Worm (Caenorhabditis elegans) whole organism, dauer: ENCODE data around the gene ran-1.
A peak's percentile ranks its signal among the peaks of the same experiment; 100 is the strongest.
"Not testable (repeated sequence)": the region's sequence is repeated elsewhere in the genome, so short reads cannot be mapped to it uniquely, and the experiment has no call there.

Experiments
- unc-62 ChIP-seq: sonication (generic microtip); optimal IDR thresholded peaks from 2 replicates; lab custom pipeline; 2017; ENCODE audit warnings: missing biosample characterization, missing genetic modification reagents, missing genetic modification characterization

Gene ran-1

DNA sequence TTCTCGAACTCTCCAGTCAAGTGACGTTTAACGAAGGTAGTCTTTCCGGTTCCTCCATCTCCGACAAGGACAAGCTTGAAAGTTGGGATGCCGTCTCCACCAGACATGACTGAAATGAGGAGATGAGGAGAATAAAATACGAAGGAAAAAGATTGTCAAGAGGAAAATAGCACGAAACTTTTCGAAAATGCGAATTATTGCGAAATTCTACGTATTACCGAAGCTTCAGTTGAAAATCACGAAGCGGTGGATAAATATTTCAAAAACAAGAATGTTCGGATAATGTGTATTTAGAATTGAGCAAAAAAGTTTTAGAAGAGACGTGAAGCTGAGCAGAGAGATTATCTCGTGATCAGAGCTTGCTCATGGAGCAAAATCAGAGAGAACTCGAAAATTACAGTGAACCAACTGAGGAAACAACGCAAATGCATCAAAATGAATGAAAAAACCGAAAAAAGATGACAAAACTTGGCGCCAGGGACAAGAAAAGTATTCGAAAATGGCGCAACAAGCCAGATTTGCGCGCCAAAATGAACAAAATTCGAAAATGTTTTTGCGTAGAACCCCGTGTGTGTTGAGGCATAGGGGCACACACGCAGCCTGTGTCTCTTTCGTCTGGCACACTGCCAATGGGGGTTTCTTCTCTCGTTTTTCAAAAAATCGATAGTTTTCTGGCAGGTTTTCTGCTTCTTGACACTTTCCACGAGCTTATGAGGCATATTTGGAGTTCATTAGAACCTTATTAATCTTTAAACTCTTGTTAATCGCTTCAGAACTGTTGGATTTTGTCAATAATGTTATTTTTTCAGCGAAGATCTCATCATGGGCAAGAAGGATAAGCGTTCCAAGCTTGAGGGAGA, at the start of gene ran-1, which contains the start of gene dkc-1:
ran-1 (minus strand) TSS at position 109 of the 860 bp plus-strand sequence.
dkc-1 (plus strand) TSS at position 810 of the 860 bp plus-strand sequence.
- no peak for TF ChIP-seq unc-62 (GFP tag; lab: Kevin White, UChicago)

DNA sequence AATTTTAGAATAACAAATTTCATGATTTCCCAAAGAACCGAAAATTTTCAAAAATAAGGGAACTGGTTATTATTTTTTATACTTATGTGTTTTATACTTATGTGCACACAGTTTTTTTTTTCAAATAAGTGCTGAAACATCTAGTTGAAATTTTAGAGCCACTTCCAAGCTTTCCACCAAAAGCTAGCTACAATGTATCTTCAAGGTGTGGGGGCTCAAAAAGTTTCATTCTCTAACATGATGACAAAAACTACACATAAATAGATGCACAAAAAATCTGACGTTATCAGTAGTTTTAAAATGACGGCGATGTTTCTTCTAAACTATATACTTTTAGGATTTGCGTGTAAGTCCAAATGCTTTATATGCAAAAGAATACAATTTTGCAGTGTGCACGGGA, 46.5 kb upstream of the ran-1 start, which contains the start of gene clec-163:
clec-163 (plus strand) TSS at position 301 of the 400 bp plus-strand sequence.
- no peak for TF ChIP-seq unc-62 (GFP tag; lab: Kevin White, UChicago)

DNA sequence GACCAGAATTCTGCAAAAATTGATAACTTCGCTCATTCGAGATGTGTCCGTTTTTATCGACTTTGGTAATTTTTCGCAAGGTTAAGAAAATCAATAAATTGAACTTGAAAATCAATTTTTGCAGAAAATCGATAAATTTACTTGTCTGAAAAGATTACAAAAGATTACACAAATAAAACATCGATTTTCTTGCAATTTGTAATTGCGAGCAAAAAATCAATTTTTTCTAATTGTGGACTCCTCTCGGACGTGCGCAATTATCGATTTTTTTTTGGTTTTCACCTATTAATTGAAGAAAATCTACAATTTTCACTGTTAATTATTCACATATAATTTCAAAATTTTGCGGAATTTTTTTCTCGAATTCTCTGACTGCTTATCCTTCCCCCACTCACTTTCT, 43.7 kb upstream of the ran-1 start:
- no peak for TF ChIP-seq unc-62 (GFP tag; lab: Kevin White, UChicago)

DNA sequence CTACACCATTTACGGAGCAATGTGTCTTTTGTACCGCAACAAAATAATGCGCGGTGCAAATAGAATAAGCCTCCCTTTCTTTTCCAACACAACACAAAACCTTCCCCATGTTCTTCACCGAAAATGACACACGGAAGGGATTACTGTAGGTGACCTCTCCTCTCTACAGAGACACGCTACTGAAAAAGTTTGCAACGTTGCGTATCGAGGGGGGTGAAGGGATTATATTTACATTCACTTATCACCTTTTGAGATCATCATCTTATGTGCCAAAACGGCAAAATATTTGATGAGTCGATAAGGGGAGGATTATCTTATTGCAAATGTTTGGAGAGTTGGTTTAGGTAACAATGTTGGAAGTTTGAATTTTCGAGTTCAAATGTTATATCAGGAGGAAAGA, 35.5 kb upstream of the ran-1 start:
- no peak for TF ChIP-seq unc-62 (GFP tag; lab: Kevin White, UChicago)

DNA sequence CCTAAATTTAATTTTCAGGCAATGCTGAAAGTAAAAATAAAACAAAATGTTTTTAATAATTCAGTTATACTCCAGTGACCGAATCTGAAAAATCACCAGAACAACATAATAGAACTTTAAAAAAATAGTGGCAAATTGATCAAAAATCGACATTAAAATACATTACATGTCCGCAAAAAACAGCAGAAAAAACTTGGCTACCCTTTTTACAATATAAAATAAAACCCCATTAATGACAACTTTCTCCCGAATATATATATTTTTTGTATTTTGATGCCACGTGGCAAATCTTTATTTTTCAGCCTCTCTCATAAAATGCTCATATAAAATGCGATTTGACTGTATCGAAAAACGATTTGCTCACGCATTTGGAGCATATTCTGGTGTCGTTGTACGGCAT, 34.0 kb upstream of the ran-1 start, which contains the start of gene ptr-19:
ptr-19 (plus strand) TSS at position 301 of the 400 bp plus-strand sequence.
- no peak for TF ChIP-seq unc-62 (GFP tag; lab: Kevin White, UChicago)

DNA sequence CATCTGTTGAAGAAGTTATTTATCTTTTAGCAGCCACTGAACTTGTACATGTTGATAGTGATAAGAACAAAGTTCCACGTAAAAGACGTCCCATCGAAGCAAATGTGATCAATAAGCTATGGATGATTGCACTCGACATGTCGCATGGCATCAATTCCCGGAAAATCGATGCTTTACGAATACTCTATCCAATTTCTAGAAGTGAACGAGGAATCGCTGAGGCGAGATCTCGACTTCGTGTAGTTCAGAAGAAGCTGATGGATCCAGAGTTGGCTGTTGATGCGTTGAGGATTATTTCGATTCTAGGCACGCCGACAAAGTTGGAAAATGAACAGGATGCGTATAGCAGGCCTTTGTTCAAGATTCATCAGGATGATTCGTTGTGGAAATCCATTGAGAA, 22.2 kb upstream of the ran-1 start:
- no peak for TF ChIP-seq unc-62 (GFP tag; lab: Kevin White, UChicago)

DNA sequence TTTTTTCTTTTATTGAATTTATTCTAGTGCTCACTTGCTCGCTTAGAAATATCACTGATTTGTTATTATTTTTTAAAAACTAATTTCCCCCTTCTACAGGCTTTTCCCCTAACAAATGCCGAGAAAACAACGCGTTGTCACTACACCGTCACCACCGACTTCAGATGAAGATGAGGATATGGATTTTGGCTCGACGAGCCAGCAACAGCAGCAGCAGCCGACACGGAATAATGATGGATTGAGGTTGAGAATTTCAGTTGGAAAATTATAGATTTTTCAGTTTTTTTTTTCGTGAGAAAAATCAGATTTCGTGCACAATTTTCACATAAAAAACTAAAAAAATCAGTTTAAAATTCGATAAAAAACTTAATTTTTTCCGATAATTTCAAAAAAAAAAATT, 15.5 kb upstream of the ran-1 start, which contains the start of gene dpy-28:
dpy-28 (plus strand) TSS at position 100 of the 400 bp plus-strand sequence.
- TF ChIP-seq unc-62 (GFP tag; lab: Kevin White, UChicago): no peak

DNA sequence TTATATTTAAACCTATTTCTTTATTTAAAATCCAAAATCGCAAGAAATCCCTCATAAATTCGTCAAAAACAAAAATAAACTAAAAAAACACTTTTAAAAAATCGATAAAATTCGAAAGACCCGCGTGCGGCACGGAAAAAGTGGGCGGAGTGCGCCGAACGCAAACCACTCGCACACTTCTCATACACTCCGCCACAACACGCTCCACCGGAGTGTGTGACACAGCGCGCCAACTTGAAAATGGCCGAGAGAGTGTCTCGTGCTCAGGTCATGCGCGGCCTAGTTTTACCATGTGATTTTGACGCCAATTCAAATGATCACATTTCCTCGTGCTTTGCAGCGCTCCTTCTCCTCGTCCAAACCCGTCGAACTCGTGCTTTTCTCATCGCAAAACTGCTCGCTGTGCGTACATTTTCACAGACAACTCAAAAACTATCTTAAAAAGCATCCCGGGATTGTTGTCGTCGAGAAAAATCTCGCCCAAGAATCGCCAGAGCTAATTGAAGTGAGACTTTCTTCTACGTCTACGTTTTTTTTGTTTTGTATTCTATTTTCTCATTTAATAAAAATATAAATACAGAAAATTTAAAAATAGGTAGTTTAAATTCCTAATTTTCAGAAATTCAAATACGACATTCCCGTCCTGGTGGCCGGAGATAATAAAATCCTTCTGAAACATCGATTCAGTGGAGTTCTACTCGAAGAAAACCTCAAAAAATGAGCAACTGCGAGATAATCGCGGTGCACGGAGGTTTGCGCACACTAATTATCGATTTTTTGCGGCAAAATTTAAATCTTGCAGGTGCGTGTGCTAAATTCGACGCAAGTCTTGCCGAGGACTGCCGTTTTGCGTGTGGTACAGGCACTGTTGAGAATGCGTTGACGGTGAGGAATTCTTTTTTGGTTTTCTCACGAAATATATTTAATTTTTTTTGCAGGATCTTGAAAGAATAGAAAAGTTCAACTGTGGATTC, 11.8 kb upstream of the ran-1 start, which contains the start of gene tasp-1:
tasp-1 (plus strand) TSS at position 258 of the 974 bp plus-strand sequence.
- peak; percentile 64 for TF ChIP-seq unc-62 (GFP tag; lab: Kevin White, UChicago)

DNA sequence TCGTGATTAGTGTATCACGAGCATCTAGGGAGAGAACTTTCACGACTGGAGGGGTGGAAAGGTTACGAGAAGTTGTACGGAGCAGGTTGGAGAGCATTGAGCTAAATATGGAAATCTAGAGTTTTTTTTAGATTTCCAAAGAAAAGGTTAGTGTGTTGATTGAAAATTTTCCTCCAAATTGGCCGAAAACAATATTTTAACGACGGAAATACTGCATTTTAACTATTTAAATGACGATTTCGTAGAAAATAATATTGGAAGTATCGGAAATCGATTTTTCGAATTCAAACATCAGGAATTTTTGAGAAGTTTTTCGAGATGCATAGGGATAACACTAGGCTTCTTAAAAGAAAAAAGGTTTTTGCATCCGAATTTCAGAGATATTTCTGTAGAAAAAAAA, 10.9 kb upstream of the ran-1 start, which contains the start of gene K01G5.10:
K01G5.10 (minus strand) TSS at position 101 of the 400 bp plus-strand sequence.
- TF ChIP-seq unc-62 (GFP tag; lab: Kevin White, UChicago): no peak

DNA sequence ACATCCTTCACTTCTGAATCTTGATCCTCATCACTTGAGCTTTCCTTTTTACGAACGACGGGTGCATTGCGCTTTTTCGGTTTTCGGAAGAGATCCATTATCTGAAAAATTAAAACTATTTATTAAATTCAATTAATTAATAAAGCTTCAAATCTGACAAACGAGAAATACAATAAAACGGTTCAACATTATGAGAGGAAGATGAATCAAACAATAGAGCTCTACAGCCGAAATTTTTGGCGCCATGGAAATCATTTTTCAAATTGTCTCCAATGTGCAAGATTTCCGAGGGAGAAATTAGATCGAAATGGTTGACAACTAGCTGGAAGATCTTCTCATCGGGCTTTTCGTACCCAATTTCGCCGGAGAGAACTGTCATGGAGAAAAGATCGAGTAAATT, 10.0 kb upstream of the ran-1 start, which contains the start of gene rnf-113:
rnf-113 (minus strand) TSS at position 101 of the 400 bp plus-strand sequence.
- TF ChIP-seq unc-62 (GFP tag; lab: Kevin White, UChicago): no peak

DNA sequence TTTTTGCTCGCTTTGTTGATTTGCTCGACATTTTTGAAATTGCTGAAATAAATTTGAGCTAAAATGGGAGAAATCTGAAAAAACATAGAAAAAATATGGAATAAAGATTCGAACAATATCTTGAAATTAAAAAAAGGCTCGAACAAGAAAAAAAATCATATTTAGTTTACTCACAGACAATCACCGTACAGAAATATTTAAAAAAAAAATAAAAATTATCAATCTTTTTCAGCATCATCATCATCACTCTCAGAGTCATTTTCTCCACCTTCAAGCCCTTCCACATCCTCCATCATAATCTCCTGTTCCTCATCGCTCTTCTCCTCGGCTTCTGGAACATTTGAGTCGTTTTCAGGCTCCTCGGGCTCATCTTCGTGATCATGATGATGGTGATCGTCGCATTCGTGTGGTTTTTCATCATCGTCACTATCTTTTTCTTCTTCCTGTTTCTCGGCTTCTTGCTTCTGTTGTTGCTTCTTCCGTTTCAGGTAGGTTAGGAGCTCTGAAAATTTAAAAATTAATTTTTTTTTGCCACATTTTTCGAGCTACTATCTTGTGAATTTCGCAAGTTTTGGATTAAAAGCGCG, 8.0 kb upstream of the ran-1 start, which contains the start of gene hpl-2:
hpl-2 (minus strand) TSS at position 51 of the 587 bp plus-strand sequence.
- TF ChIP-seq unc-62 (GFP tag; lab: Kevin White, UChicago): no peak

DNA sequence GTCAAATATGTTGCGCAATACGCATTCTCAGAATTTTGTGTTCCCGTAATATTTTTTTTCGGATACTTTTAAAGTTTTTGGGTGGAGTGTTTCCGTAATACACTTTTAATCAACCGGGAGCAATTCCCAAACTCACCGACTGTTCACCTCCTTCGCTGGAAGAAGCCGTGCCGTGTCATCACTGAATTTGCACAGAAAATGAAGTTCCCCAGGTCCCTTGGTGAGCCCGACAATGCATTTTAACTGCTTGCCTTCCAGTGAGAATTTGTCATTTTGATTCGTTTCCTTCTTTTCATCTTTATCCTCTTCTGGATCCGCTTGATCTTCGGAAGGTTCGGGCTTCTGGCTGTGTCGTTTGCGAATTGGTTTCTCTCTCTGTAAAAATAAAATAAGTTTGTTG, 6.9 kb upstream of the ran-1 start:
- TF ChIP-seq unc-62 (GFP tag; lab: Kevin White, UChicago): no peak

DNA sequence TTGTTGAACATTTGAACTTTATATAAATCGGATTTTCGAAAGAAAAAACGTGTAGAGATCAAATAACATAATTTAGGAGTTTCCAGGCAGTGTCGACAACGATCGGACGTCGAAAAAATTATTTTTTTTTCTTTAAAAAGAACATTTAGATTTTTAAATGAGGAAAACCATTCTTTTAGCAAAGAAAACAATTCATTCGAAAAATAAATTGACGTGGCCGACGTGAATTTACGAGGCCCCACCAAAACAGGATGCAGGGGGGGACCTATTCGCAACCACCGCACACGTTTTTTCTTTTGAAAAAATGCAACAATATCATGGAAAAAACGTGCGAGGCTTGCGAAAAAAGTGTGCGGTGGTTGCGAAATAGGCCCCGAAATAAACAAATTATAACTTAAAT, 2.5 kb upstream of the ran-1 start, which contains the start of gene enu-3.6:
enu-3.6 (plus strand) TSS at position 392 of the 400 bp plus-strand sequence.
- TF ChIP-seq unc-62 (GFP tag; lab: Kevin White, UChicago): not testable (repeated sequence)

DNA sequence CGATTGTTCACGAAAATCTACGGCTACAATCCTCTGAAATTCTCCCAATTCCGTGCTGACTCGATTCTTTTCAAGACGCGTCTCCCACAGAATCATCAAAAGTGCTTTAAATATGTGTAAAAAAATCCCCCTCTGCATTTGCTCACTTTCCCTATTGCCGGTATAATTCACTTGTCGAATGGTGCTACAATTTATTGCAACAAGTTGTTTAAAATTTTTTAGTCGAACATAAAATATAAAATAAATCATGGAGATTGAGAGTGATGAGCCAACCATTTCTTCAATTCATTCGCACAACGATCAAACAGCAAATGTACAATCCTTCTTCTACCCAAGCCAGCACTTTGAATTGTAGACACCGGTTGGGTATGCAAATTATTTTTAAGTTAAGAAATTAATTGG, 1.1 kb downstream of the ran-1 start:
- TF ChIP-seq unc-62 (GFP tag; lab: Kevin White, UChicago): no peak
